Fruit fly (Drosophila melanogaster): ENCODE data around the gene ND-B14.5A.

Gene ND-B14.5A

DNA sequence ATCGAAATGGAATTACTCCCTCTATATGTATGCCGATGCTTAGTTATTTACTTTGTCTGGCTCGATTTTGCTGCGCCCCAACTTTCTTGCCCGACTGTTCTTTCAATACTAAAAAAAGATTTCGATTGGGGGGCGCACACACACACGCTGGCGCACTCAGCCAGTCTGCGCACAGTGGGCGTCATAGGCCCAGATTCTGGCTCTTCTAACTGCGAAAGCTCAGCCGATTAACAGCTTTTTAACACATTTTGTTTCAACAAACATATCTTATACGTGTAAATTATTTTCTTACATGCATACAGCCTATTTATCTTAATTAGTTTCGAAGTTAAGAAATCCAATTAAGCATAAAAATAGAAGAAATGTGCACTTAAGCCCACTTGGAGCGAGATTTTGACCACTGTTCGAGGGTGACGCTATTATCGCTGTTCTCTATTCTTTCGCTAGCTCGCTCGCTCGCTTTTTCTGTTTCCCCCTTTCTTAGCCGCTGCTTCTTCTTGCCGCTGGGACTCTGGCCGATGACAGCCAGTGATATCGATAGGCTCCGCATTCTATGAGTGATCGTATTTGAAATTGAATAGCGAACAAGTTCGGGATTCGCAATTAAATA is 50.0 kb downstream of the ND-B14.5A start, which contains the start of gene Vinc (continued):
- TF ChIP-seq rib (GFP tag; IDR thresholded peaks at IDR 0.05): peak; percentile 63; the same call in 1 of the 2 replicates
- peak; percentile 71 for TF ChIP-seq cg (GFP tag; optimal IDR thresholded peaks at IDR 0.05)
- peak; percentile 83 for TF ChIP-seq stc (GFP tag; IDR thresholded peaks at IDR 0.05)
- TF ChIP-seq CG1602 (GFP tag; optimal IDR thresholded peaks at IDR 0.05): peak; percentile 60
- TF ChIP-seq Bdp1 (GFP tag; optimal IDR thresholded peaks at IDR 0.05): peak; percentile 51
- TF ChIP-seq CG3847 (GFP tag; IDR thresholded peaks at IDR 0.05): peak; percentile 83
- peak; percentile 29 for TF ChIP-seq NC2α (GFP tag; optimal IDR thresholded peaks at IDR 0.05)
- TF ChIP-seq CG18619 (GFP tag; optimal IDR thresholded peaks at IDR 0.05): peak; percentile 83
- peak; percentile 96 for TF ChIP-seq CG10543 (GFP tag; optimal IDR thresholded peaks at IDR 0.05)
- TF ChIP-seq CG9797 (GFP tag; optimal IDR thresholded peaks at IDR 0.05): peak; percentile 42
- peak; percentile 53 for TF ChIP-seq org-1 (GFP tag; optimal IDR thresholded peaks at IDR 0.05)
- peak; percentile 70 for TF ChIP-seq CG4404 (GFP tag; IDR thresholded peaks at IDR 0.05)
- TF ChIP-seq dati (GFP tag; IDR thresholded peaks at IDR 0.05): no peak
- TF ChIP-seq CG13424 (tag; optimal IDR thresholded peaks at IDR 0.05): peak; percentile 94
- no peak for TF ChIP-seq br (optimal IDR thresholded peaks at IDR 0.05)
- TF ChIP-seq Camta (GFP tag; optimal IDR thresholded peaks at IDR 0.05): peak; percentile 82
- TF ChIP-seq bcd (GFP tag; optimal IDR thresholded peaks at IDR 0.05): peak; percentile 92
- peak; percentile 77 for TF ChIP-seq CG13775 (GFP tag; optimal IDR thresholded peaks at IDR 0.05)
- peak; percentile 93 for TF ChIP-seq mam (GFP tag; optimal IDR thresholded peaks at IDR 0.05)
- TF ChIP-seq CG4730 (GFP tag; IDR thresholded peaks at IDR 0.05): peak; percentile 73
- no peak for TF ChIP-seq Dfd (GFP tag; optimal IDR thresholded peaks at IDR 0.05)
- no peak for TF ChIP-seq prd (optimal IDR thresholded peaks at IDR 0.05)
- TF ChIP-seq prd (GFP tag; IDR thresholded peaks at IDR 0.05): peak; percentile 79
- peak; percentile 62 for TF ChIP-seq CG17328 (GFP tag; IDR thresholded peaks at IDR 0.05)
- peak; percentile 85 for TF ChIP-seq CG2120 (GFP tag; optimal IDR thresholded peaks at IDR 0.05)
- peak; percentile 40 for TF ChIP-seq sd (tag; optimal IDR thresholded peaks at IDR 0.05)
- no peak for TF ChIP-seq aop (GFP tag; IDR thresholded peaks at IDR 0.05)
- TF ChIP-seq Bteb2 (GFP tag; optimal IDR thresholded peaks at IDR 0.05): peak; percentile 66
- peak; percentile 50; the same call in 1 of the 2 replicates for TF ChIP-seq CG8765 (GFP tag; IDR thresholded peaks at IDR 0.05)
- TF ChIP-seq CG13894 (tag; optimal IDR thresholded peaks at IDR 0.05): peak; percentile 93
- peak; percentile 77 for TF ChIP-seq CG8281 (tag; optimal IDR thresholded peaks at IDR 0.05)
- no peak for TF ChIP-seq hth (optimal IDR thresholded peaks at IDR 0.05)
- peak; percentile 83 for TF ChIP-seq exex (tag; optimal IDR thresholded peaks at IDR 0.05)
- TF ChIP-seq CkIIα-i1 (GFP tag; IDR thresholded peaks at IDR 0.05): 0 out of 2 replicates have a peak, but pooled peaks have one; percentile 46
- peak; percentile 54 for TF ChIP-seq HmgD (GFP tag; optimal IDR thresholded peaks at IDR 0.05)
- no peak for TF ChIP-seq fru (optimal IDR thresholded peaks at IDR 0.05)
- peak; percentile 77; the same call in 2 of the 3 replicates for TF ChIP-seq Mrtf (GFP tag; IDR thresholded peaks at IDR 0.05)
- peak; percentile 63 for TF ChIP-seq CG7928 (GFP tag; optimal IDR thresholded peaks at IDR 0.05)
- TF ChIP-seq CG15696 (tag; optimal IDR thresholded peaks at IDR 0.05): peak; percentile 73
- peak; percentile 45 for TF ChIP-seq schlank (tag; optimal IDR thresholded peaks at IDR 0.05)
- TF ChIP-seq CG14014 (GFP tag; IDR thresholded peaks at IDR 0.05): peak; percentile 87
- TF ChIP-seq zf30C (GFP tag; optimal IDR thresholded peaks at IDR 0.05): no peak
- TF ChIP-seq Atf3 (GFP tag; optimal IDR thresholded peaks at IDR 0.05): peak; percentile 68
- TF ChIP-seq grau (tag; optimal IDR thresholded peaks at IDR 0.05): peak; percentile 85
- TF ChIP-seq dysf (GFP tag; IDR thresholded peaks at IDR 0.05): peak; percentile 95
- peak; percentile 55 for TF ChIP-seq Sry-δ (GFP tag; optimal IDR thresholded peaks at IDR 0.05)
- peak; percentile 89 for TF ChIP-seq CG10979 (tag; optimal IDR thresholded peaks at IDR 0.05)
- peak; percentile 75 for TF ChIP-seq peb (GFP tag; IDR thresholded peaks at IDR 0.05)
- TF ChIP-seq Dp (GFP tag; optimal IDR thresholded peaks at IDR 0.05): peak; percentile 82
- TF ChIP-seq CTCF (GFP tag; optimal IDR thresholded peaks at IDR 0.05): peak; percentile 38
- peak; percentile 80 for TF ChIP-seq vvl (GFP tag; IDR thresholded peaks at IDR 0.05)
- TF ChIP-seq ato (GFP tag; IDR thresholded peaks at IDR 0.05; ENCODE audit: partially characterized antibody): peak; percentile 35; the same call in 1 of the 2 replicates
- peak; percentile 83 for TF ChIP-seq kay (GFP tag; optimal IDR thresholded peaks at IDR 0.05)
